Fruit fly (Drosophila melanogaster) whole organism, adult: Measurements from ENCODE around the gene U4-U6-60K.
A peak's percentile ranks its signal among the peaks of the same experiment; 100 is the strongest.

Source experiments
- CG11617 ChIP-seq: fragments of 200-800 bp; sonication (Bioruptor generic); optimal IDR thresholded peaks from 2 replicates; lab custom pipeline; 2017; ENCODE audit warnings: mild to moderate bottlenecking, missing biosample characterization, missing genetic modification reagents, missing genetic modification characterization
- CG7101 ChIP-seq: fragments of 200-800 bp; sonication (Bioruptor generic); optimal IDR thresholded peaks from 2 replicates; lab custom pipeline; 2018; ENCODE audit warnings: missing biosample characterization, mild to moderate bottlenecking, missing genetic modification characterization, moderate library complexity

DNA sequence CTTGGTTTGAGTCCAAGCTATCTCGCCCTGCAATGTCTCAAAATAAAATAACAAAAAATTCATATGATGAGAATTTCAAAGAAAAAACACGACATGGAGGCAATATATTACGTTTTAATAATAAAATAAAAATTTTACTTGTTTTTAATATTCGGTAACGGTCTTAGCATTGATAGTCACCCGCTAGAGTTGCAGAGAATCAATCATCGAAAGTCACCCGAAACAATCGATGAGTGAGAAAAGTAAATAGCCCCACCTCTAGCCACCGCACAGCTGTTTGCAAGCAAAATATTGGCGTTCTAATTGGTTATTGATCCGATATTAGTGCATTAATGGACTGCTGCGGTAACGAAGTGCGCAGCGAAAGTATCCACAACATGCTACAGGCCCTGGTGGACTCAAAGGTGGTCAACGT lies 37.7 kb downstream of the U4-U6-60K start, which contains the start of gene CG34250:
- TF ChIP-seq CG11617 (GFP tag; lab: Kevin White, UChicago) = peak; percentile 55
- TF ChIP-seq CG7101 (tag; lab: Kevin White, UChicago) = no peak
